Fruit fly (Drosophila melanogaster): ENCODE data around the gene Pex10.

The Pex10 gene

dm6 chr3L:1558178-1558788 lies at the start of gene Pex10, which contains the start of gene CG12099:
Gene Pex10 (plus strand): TSS chr3L:1558228.
Gene CG12099 (minus strand): TSS chr3L:1558484.
- TF ChIP-seq Dll (optimal IDR thresholded peaks at IDR 0.05): no peak
- TF ChIP-seq EcR (GFP tag; optimal IDR thresholded peaks at IDR 0.05): no peak
- no peak for TF ChIP-seq usp (GFP tag; optimal IDR thresholded peaks at IDR 0.05)
- TF ChIP-seq psq (optimal IDR thresholded peaks at IDR 0.05): no peak
- no peak for TF ChIP-seq pan (optimal IDR thresholded peaks at IDR 0.05)
- no peak for TF ChIP-seq CG8478 (optimal IDR thresholded peaks at IDR 0.05)

DNA sequence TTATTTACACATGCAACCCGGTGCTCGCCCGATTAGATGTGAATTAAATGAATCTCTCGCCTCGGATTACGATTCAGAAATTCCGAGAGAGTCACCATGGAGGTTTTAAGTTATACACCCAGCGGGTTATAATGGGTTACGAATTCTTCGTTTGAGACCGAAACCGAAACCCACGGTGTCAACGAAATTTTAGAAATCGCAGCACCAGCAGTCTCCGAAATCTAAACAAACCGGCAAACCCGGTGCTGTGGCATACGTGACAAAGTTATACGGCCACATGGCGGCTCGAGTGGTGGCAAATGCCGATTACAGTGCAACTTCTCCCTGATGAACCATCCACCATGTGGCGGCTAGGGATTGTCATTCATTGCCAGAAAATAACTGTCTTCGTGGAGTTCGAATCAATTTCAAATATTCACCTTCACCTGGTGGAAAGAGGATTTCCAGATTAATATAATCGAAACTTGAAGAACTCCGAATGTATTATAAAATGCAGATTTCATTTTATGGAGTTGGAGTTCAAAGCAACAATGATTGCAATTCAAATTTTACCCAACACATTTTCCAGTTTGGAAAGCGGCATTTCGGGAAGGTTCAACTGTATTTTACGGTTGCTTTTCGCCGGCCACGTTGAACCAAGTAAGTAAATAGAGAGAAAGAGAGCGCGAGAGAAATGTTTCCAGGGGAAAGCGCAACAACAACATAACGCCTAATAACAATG lies 42.0 kb upstream of the Pex10 start:
- TF ChIP-seq CG8478 (optimal IDR thresholded peaks at IDR 0.05): no peak
- TF ChIP-seq psq (optimal IDR thresholded peaks at IDR 0.05): no peak
- no peak for TF ChIP-seq Dll (optimal IDR thresholded peaks at IDR 0.05)
- no peak for TF ChIP-seq usp (GFP tag; optimal IDR thresholded peaks at IDR 0.05)
- TF ChIP-seq EcR (GFP tag; optimal IDR thresholded peaks at IDR 0.05): no peak
- TF ChIP-seq pan (optimal IDR thresholded peaks at IDR 0.05): no peak

DNA sequence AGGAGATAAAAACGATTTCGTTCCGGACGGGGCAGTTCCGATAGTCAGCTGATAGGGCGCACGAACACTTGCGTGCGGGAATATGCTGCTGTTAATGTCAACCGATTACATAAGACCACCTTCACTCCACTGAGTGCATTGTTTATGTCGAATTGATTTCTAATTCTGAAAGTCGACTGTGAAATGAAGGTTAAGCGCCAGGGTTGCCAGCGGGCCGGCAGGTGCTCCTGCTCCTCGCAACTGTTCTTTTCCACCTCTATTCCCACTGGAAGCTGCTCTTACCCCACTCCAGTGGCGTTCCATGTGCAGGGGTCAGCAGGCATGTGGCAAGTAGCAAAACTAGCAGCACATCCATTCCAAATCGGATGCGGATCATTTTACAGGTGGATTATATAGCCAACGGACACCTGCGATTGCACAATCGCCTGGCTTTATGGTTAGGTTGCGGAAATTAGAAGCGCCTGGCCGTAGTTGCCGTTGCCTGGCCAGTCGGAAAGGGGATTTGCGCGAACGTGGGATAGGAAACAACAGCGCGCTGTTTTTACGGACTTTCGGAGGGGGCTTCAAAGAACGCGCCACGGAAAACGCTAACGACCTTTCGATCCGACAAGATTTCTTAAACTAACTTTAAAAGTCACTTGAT lies 41.3 kb upstream of the Pex10 start, which contains the start of gene cue:
Gene cue (minus strand): TSS at position 641 of the 643 bp plus-strand sequence.
- TF ChIP-seq pan (optimal IDR thresholded peaks at IDR 0.05) (no peak), CG8478 (optimal IDR thresholded peaks at IDR 0.05) (no peak)

DNA sequence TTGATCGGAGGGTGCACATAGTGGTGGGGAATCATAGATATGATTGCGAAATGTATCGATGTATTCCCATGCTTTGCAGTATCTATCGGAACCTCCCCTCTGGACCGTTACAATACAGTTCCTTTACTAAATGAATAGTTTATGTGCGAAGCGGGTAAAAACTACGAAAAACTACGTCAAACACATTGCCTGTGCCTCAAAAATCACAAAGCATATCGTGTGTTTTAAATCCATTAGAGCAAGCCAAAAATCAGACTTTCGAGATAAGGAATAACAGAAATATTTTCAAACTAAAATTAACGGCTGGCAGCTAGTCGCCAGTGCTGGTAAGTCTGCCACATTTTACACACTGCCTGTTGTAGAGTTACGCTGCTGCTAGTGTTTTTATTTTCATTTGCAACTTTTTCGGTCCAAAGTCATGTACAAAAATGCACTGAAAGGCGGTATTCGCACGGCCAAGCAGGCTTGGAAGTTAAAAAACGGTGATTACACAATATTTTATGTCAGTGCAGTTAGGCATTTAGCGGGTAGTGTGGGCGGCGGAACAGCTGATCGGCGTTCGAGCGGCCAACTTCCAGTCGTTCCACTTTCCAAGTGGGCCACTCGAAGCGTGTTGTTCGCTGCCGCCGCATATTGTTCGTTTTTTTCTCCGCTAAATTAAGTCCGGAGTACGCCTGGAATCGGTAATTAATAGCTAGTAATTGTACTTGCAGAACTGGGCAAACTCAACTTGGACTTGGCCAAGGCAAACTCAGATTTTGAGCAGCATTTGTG lies 40.6 kb upstream of the Pex10 start:
- TF ChIP-seq psq (optimal IDR thresholded peaks at IDR 0.05) (no peak), EcR (GFP tag; optimal IDR thresholded peaks at IDR 0.05) (no peak), pan (optimal IDR thresholded peaks at IDR 0.05) (no peak), Dll (optimal IDR thresholded peaks at IDR 0.05) (no peak), usp (GFP tag; optimal IDR thresholded peaks at IDR 0.05) (no peak), CG8478 (optimal IDR thresholded peaks at IDR 0.05) (no peak)

dm6 chr3L:1518715-1519603 lies 39.1 kb upstream of the Pex10 start:
- TF ChIP-seq CG8478 (optimal IDR thresholded peaks at IDR 0.05): no peak
- no peak for TF ChIP-seq Dll (optimal IDR thresholded peaks at IDR 0.05)
- TF ChIP-seq usp (GFP tag; optimal IDR thresholded peaks at IDR 0.05): no peak
- TF ChIP-seq EcR (GFP tag; optimal IDR thresholded peaks at IDR 0.05): no peak
- no peak for TF ChIP-seq pan (optimal IDR thresholded peaks at IDR 0.05)
- TF ChIP-seq psq (optimal IDR thresholded peaks at IDR 0.05): no peak

dm6 chr3L:1531159-1531558 lies 26.9 kb upstream of the Pex10 start, which contains the start of gene Ir62a:
Gene Ir62a (minus strand): TSS chr3L:1531259.
- TF ChIP-seq pan (optimal IDR thresholded peaks at IDR 0.05) (no peak), psq (optimal IDR thresholded peaks at IDR 0.05) (no peak), Dll (optimal IDR thresholded peaks at IDR 0.05) (no peak), usp (GFP tag; optimal IDR thresholded peaks at IDR 0.05) (no peak), EcR (GFP tag; optimal IDR thresholded peaks at IDR 0.05) (no peak), CG8478 (optimal IDR thresholded peaks at IDR 0.05) (no peak)

- TF ChIP-seq EcR (GFP tag; optimal IDR thresholded peaks at IDR 0.05) (no peak), pan (optimal IDR thresholded peaks at IDR 0.05) (no peak), Dll (optimal IDR thresholded peaks at IDR 0.05) (no peak), usp (GFP tag; optimal IDR thresholded peaks at IDR 0.05) (no peak), psq (optimal IDR thresholded peaks at IDR 0.05) (no peak), CG8478 (optimal IDR thresholded peaks at IDR 0.05) (no peak)
Observed at dm6 chr3L:1533699-1534431, 24.2 kb upstream of the Pex10 start, which contains the start of gene Iml1. Gene Iml1 (minus strand): TSS chr3L:1534034.

- no peak for TF ChIP-seq usp (GFP tag; optimal IDR thresholded peaks at IDR 0.05)
Observed at dm6 chr3L:1536487-1537337, 21.3 kb upstream of the Pex10 start, which contains the start of the genes CG12091 and pns. Gene CG12091 (minus strand): TSS chr3L:1536835. Gene pns (plus strand): TSS chr3L:1537137.

dm6 chr3L:1537353-1537752 lies 20.7 kb upstream of the Pex10 start:
- TF ChIP-seq EcR (GFP tag; optimal IDR thresholded peaks at IDR 0.05): no peak
- no peak for TF ChIP-seq Dll (optimal IDR thresholded peaks at IDR 0.05)
- no peak for TF ChIP-seq pan (optimal IDR thresholded peaks at IDR 0.05)

All from whole organism.